Worm (Caenorhabditis elegans) whole organism, young adult: Measurements from ENCODE around the gene col-123.

Experiments used
- B0019.2 ChIP-seq: fragments of 200-800 bp; sonication (Bioruptor generic); conservative IDR thresholded peaks from 2 replicates; pipeline ENCODE4 v1.3.6; 2022; ENCODE audit warnings: missing genetic modification reagents, missing genetic modification characterization, missing compliant biosample characterization
- B0261.1 ChIP-seq: sonication (generic microtip); optimal IDR thresholded peaks from 2 replicates; lab custom pipeline; 2016; ENCODE audit warnings: mild to moderate bottlenecking, missing genetic modification characterization, moderate library complexity, missing compliant biosample characterization
- B0336.3 ChIP-seq: fragments of 200-800 bp; sonication (Bioruptor generic); IDR thresholded peaks from 2 replicates; pipeline ENCODE4 v1.3.6; 2022; ENCODE audit warnings: missing genetic modification characterization, missing compliant biosample characterization
- D2030.7 ChIP-seq: fragments of 200-800 bp; sonication (Bioruptor generic); IDR thresholded peaks from 2 replicates; pipeline ENCODE4 v1.3.6; 2022; ENCODE audit warnings: missing genetic modification reagents, missing genetic modification characterization, missing compliant biosample characterization
- F37B4.10 ChIP-seq: fragments of 200-800 bp; sonication (Bioruptor generic); IDR thresholded peaks from 2 replicates; pipeline ENCODE4 v1.3.6; 2022; ENCODE audit warnings: missing genetic modification characterization, missing compliant biosample characterization
- Y53F4B.3 ChIP-seq: fragments of 200-800 bp; sonication (Bioruptor generic); IDR thresholded peaks from 2 replicates; pipeline ENCODE4 v1.3.6; 2022; ENCODE audit warnings: missing genetic modification reagents, missing genetic modification characterization, missing compliant biosample characterization
- ZK185.1 ChIP-seq: sonication (generic microtip); optimal IDR thresholded peaks from 2 replicates; lab custom pipeline; 2016; ENCODE audit warnings: mild to moderate bottlenecking, missing genetic modification characterization, missing compliant biosample characterization; ENCODE audit not compliant: poor library complexity, severe bottlenecking
- aptf-2 ChIP-seq: fragments of 200-800 bp; sonication (Bioruptor generic); conservative IDR thresholded peaks from 2 replicates; pipeline ENCODE4 v1.3.6; 2022; ENCODE audit warnings: missing genetic modification reagents, missing genetic modification characterization, missing compliant biosample characterization
- aptf-3 ChIP-seq: fragments of 200-800 bp; sonication (Bioruptor generic); IDR thresholded peaks from 2 replicates; pipeline ENCODE4 v1.3.6; 2022; ENCODE audit warnings: missing genetic modification characterization, missing compliant biosample characterization
- attf-3 ChIP-seq: fragments of 200-800 bp; sonication (Bioruptor generic); conservative IDR thresholded peaks from 2 replicates; pipeline ENCODE4 v1.3.6; 2022; ENCODE audit warnings: missing genetic modification reagents, missing genetic modification characterization, missing compliant biosample characterization
- attf-5 ChIP-seq: fragments of 200-800 bp; sonication (Bioruptor generic); optimal IDR thresholded peaks from 2 replicates; lab custom pipeline; 2018; ENCODE audit warnings: mild to moderate bottlenecking, missing genetic modification characterization, missing compliant biosample characterization
- attf-6 ChIP-seq: fragments of 200-800 bp; sonication (Bioruptor generic); IDR thresholded peaks from 2 replicates; pipeline ENCODE4 v1.3.6; 2022; ENCODE audit warnings: missing genetic modification reagents, missing genetic modification characterization, missing compliant biosample characterization
- ccch-3 ChIP-seq: fragments of 200-800 bp; sonication (Bioruptor generic); optimal IDR thresholded peaks from 2 replicates; lab custom pipeline; 2018; ENCODE audit warnings: mild to moderate bottlenecking, missing genetic modification characterization, missing compliant biosample characterization
- ceh-27 ChIP-seq: fragments of 200-800 bp; sonication (Bioruptor generic); optimal IDR thresholded peaks from 2 replicates; lab custom pipeline; 2018; ENCODE audit warnings: mild to moderate bottlenecking, missing genetic modification characterization, moderate library complexity, missing compliant biosample characterization
- ceh-79 ChIP-seq: sonication (generic microtip); optimal IDR thresholded peaks from 2 replicates; lab custom pipeline; 2017; ENCODE audit warnings: mild to moderate bottlenecking, missing genetic modification characterization, missing compliant biosample characterization
- chd-7 ChIP-seq: sonication (generic microtip); optimal IDR thresholded peaks from 2 replicates; lab custom pipeline; 2016; ENCODE audit warnings: mild to moderate bottlenecking, missing genetic modification characterization, moderate library complexity, missing compliant biosample characterization
- die-1 ChIP-seq: sonication (generic microtip); optimal IDR thresholded peaks from 2 replicates; lab custom pipeline; 2016; ENCODE audit warnings: missing genotype, mild to moderate bottlenecking, missing genetic modification characterization, missing compliant biosample characterization
- dpl-1 ChIP-seq: fragments of 150-350 bp; optimal IDR thresholded peaks from 2 replicates; lab custom pipeline; 2014; ENCODE audit warnings: missing biosample characterization, missing genetic modification reagents, missing genetic modification characterization
- egl-18 ChIP-seq: fragments of 200-800 bp; sonication (Bioruptor generic); IDR thresholded peaks from 2 replicates; pipeline ENCODE4 v1.3.6; 2022; ENCODE audit warnings: missing genetic modification reagents, missing genetic modification characterization, missing compliant biosample characterization
- egrh-3 ChIP-seq: fragments of 200-800 bp; sonication (Bioruptor generic); IDR thresholded peaks from 2 replicates; pipeline ENCODE4 v1.3.6; 2022; ENCODE audit warnings: missing genetic modification reagents, missing genetic modification characterization, missing compliant biosample characterization
- ekl-4 ChIP-seq: fragments of 200-800 bp; sonication (Bioruptor generic); IDR thresholded peaks from 2 replicates; pipeline ENCODE4 v1.3.6; 2022; ENCODE audit warnings: missing genetic modification reagents, missing genetic modification characterization, missing compliant biosample characterization
- him-1 ChIP-seq: sonication (generic microtip); optimal IDR thresholded peaks from 2 replicates; lab custom pipeline; 2016; ENCODE audit warnings: missing genotype, missing genetic modification reagents, missing genetic modification characterization, missing compliant biosample characterization
- hlh-26 ChIP-seq: fragments of 200-800 bp; sonication (Bioruptor generic); conservative IDR thresholded peaks from 2 replicates; pipeline ENCODE4 v1.3.6; 2022; ENCODE audit warnings: missing genetic modification reagents, missing genetic modification characterization, missing compliant biosample characterization
- hmg-1.2 ChIP-seq: fragments of 200-800 bp; sonication (Bioruptor generic); IDR thresholded peaks from 2 replicates; pipeline ENCODE4 v1.3.6; 2022; ENCODE audit warnings: missing genetic modification reagents, missing genetic modification characterization, missing compliant biosample characterization
- hrde-1 ChIP-seq: sonication (generic microtip); optimal IDR thresholded peaks from 2 replicates; lab custom pipeline; 2016; ENCODE audit warnings: missing genetic modification characterization, mild to moderate bottlenecking, missing compliant biosample characterization, moderate library complexity, missing genotype, missing genetic modification reagents, borderline replicate concordance
- lag-1 ChIP-seq: fragments of 200-800 bp; sonication (Bioruptor generic); IDR thresholded peaks from 2 replicates; pipeline ENCODE4 v1.3.6; 2022; ENCODE audit warnings: missing genetic modification reagents, missing genetic modification characterization, missing compliant biosample characterization
- lin-35 ChIP-seq, 3 experiments: fragments of 150-350 bp in 2 of 3; sonication (generic microtip) in 1 of 3; optimal IDR thresholded peaks; 2 replicates each; lab custom pipeline; 2014 to 2018; ENCODE audit warnings: missing biosample characterization in 3 of 3, missing genetic modification characterization in 3 of 3, missing genetic modification reagents in 3 of 3
- lin-40 ChIP-seq: sonication (generic microtip); optimal IDR thresholded peaks from 2 replicates; lab custom pipeline; 2016; ENCODE audit warnings: missing genetic modification characterization, mild to moderate bottlenecking, missing compliant biosample characterization, missing genotype, missing genetic modification reagents
- lin-54 ChIP-seq: fragments of 200-800 bp; sonication (Bioruptor generic); optimal IDR thresholded peaks from 2 replicates; lab custom pipeline; 2018; ENCODE audit warnings: mild to moderate bottlenecking, missing genetic modification characterization, missing compliant biosample characterization
- madf-10 ChIP-seq: sonication (generic microtip); optimal IDR thresholded peaks from 2 replicates; lab custom pipeline; 2016; ENCODE audit warnings: mild to moderate bottlenecking, missing genetic modification characterization, missing compliant biosample characterization
- madf-6 ChIP-seq: fragments of 200-800 bp; sonication (Bioruptor generic); IDR thresholded peaks from 2 replicates; pipeline ENCODE4 v1.3.6; 2022; ENCODE audit warnings: missing genetic modification reagents, missing genetic modification characterization, missing compliant biosample characterization
- nfya-1 ChIP-seq: sonication (generic microtip); optimal IDR thresholded peaks from 2 replicates; lab custom pipeline; 2017; ENCODE audit warnings: antibody characterized with exemption, missing compliant biosample characterization, missing genetic modification characterization, borderline replicate concordance; ENCODE audit not compliant: insufficient read depth
- nfya-2 ChIP-seq: fragments of 200-800 bp; sonication (Bioruptor generic); IDR thresholded peaks from 2 replicates; pipeline ENCODE4 v1.3.6; 2022; ENCODE audit warnings: missing genetic modification reagents, missing genetic modification characterization, missing compliant biosample characterization
- nfyb-1 ChIP-seq: fragments of 200-800 bp; sonication (Bioruptor generic); IDR thresholded peaks from 2 replicates; pipeline ENCODE4 v1.3.6; 2022; ENCODE audit warnings: missing genetic modification reagents, missing genetic modification characterization, missing compliant biosample characterization
- nhr-80 ChIP-seq: sonication (generic microtip); optimal IDR thresholded peaks from 2 replicates; lab custom pipeline; 2016; ENCODE audit warnings: missing genetic modification characterization, missing compliant biosample characterization
- pbrm-1 ChIP-seq: fragments of 200-800 bp; sonication (Bioruptor generic); IDR thresholded peaks from 2 replicates; pipeline ENCODE4 v1.3.6; 2022; ENCODE audit warnings: missing genetic modification reagents, missing genetic modification characterization, missing compliant biosample characterization
- pha-4 ChIP-seq: fragments of 150-350 bp; sonication (generic microtip); optimal IDR thresholded peaks from 2 replicates; lab custom pipeline; 2014; ENCODE audit warnings: missing biosample characterization, missing genetic modification reagents, missing genetic modification characterization
- repo-1 ChIP-seq: sonication (generic microtip); optimal IDR thresholded peaks from 2 replicates; lab custom pipeline; 2017; ENCODE audit warnings: mild to moderate bottlenecking, missing genetic modification characterization, missing compliant biosample characterization
- rpc-1 ChIP-seq, 2 experiments: fragments of 150-350 bp in 1 of 2; sonication (generic microtip) in 1 of 2; optimal IDR thresholded peaks; 2 replicates each; lab custom pipeline; 2014 to 2018; ENCODE audit warnings: missing biosample characterization in 1 of 2, missing genetic modification characterization in 1 of 2, missing genetic modification reagents in 1 of 2, missing genotype in 1 of 2
- snpc-1.3 ChIP-seq: sonication (generic microtip); optimal IDR thresholded peaks from 2 replicates; lab custom pipeline; 2017; ENCODE audit warnings: missing genetic modification characterization, mild to moderate bottlenecking, missing compliant biosample characterization, antibody characterized with exemption, moderate library complexity, missing genotype, missing genetic modification reagents; ENCODE audit not compliant: insufficient read depth
- snpc-3.4 ChIP-seq: sonication (generic microtip); optimal IDR thresholded peaks from 2 replicates; lab custom pipeline; 2017; ENCODE audit warnings: missing genetic modification characterization, mild to moderate bottlenecking, missing compliant biosample characterization, antibody characterized with exemption, moderate library complexity, missing genotype, missing genetic modification reagents
- somi-1 ChIP-seq: fragments of 200-800 bp; sonication (Bioruptor generic); optimal IDR thresholded peaks from 2 replicates; lab custom pipeline; 2018; ENCODE audit warnings: mild to moderate bottlenecking, missing genetic modification characterization, missing compliant biosample characterization
- sptf-2 ChIP-seq: fragments of 200-800 bp; sonication (Bioruptor generic); optimal IDR thresholded peaks from 2 replicates; lab custom pipeline; 2018; ENCODE audit warnings: mild to moderate bottlenecking, missing genetic modification characterization, missing compliant biosample characterization
- tlf-1 ChIP-seq: fragments of 200-800 bp; sonication (Bioruptor generic); optimal IDR thresholded peaks from 2 replicates; lab custom pipeline; 2018; ENCODE audit warnings: mild to moderate bottlenecking, missing genetic modification characterization, missing compliant biosample characterization
- ztf-6 ChIP-seq: fragments of 200-800 bp; sonication (Bioruptor generic); IDR thresholded peaks from 2 replicates; pipeline ENCODE4 v1.3.6; 2022; ENCODE audit warnings: missing genetic modification reagents, missing genetic modification characterization, missing compliant biosample characterization

col-123 gene

ce11 chrIV:9802711-9803110 lies 19.0 kb upstream of the col-123 start, which contains the start of gene fat-3:
TSS of gene fat-3 (plus strand) at chrIV:9803023.
- TF ChIP-seq hrde-1 (tag; lab: Kevin White, UChicago): no peak
- TF ChIP-seq nfya-2: no peak
- TF ChIP-seq snpc-3.4: no peak
- no peak for TF ChIP-seq Y53F4B.3
- TF ChIP-seq pha-4: no peak
- no peak for TF ChIP-seq chd-7
- no peak for TF ChIP-seq ZK185.1 (tag; lab: Kevin White, UChicago)
- peak; percentile 75 for TF ChIP-seq nhr-80 (tag; lab: Kevin White, UChicago)
- TF ChIP-seq snpc-1.3 (tag; lab: Kevin White, UChicago): no peak
- no peak for TF ChIP-seq lag-1 (GFP tag; lab: Robert Waterston, UW)
- no peak for TF ChIP-seq ztf-6
- TF ChIP-seq attf-5: no peak
- TF ChIP-seq hmg-1.2 (GFP tag; lab: Robert Waterston, UW): peak; percentile 53; the same call in 1 of the 2 replicates
- no peak for TF ChIP-seq repo-1 (tag; lab: Kevin White, UChicago)
- no peak for TF ChIP-seq ekl-4 (GFP tag; lab: Robert Waterston, UW)

ce11 chrIV:9803544-9803943 lies 18.2 kb upstream of the col-123 start:
- TF ChIP-seq him-1 (no peak), sptf-2 (GFP tag; lab: Kevin White, UChicago) (no peak), egrh-3 (GFP tag; lab: Robert Waterston, UW) (no peak), B0261.1 (tag; lab: Kevin White, UChicago) (no peak), nfya-1 (tag; lab: Kevin White, UChicago) (no peak), hlh-26 (GFP tag; lab: Robert Waterston, UW) (no peak), rpc-1 (optimal IDR thresholded peaks at IDR 0.05; lab: Kevin White, UChicago) (no peak), rpc-1 (tag; optimal IDR thresholded peaks at IDR 0.05; lab: Kevin White, UChicago) (no peak), somi-1 (GFP tag; lab: Kevin White, UChicago) (no peak), lag-1 (GFP tag; lab: Robert Waterston, UW) (no peak), ZK185.1 (tag; lab: Kevin White, UChicago) (no peak), B0019.2 (GFP tag; lab: Robert Waterston, UW) (no peak), aptf-3 (GFP tag; lab: Robert Waterston, UW) (no peak), ccch-3 (no peak), aptf-2 (no peak), die-1 (tag; lab: Kevin White, UChicago) (no peak), B0336.3 (GFP tag; lab: Robert Waterston, UW) (peak; percentile 42; the same call in 1 of the 2 replicates), F37B4.10 (no peak), nhr-80 (tag; lab: Kevin White, UChicago) (peak; percentile 74), nfyb-1 (GFP tag; lab: Robert Waterston, UW) (no peak), chd-7 (no peak), pbrm-1 (no peak), lin-40 (tag; lab: Kevin White, UChicago) (peak; percentile 18), lin-35 (GFP tag; optimal IDR thresholded peaks at IDR 0.05; lab: Kevin White, UChicago) (no peak), attf-3 (GFP tag; lab: Robert Waterston, UW) (no peak), egl-18 (GFP tag; lab: Robert Waterston, UW) (no peak), madf-10 (tag; lab: Kevin White, UChicago) (peak; percentile 29), D2030.7 (GFP tag; lab: Robert Waterston, UW) (no peak), hrde-1 (tag; lab: Kevin White, UChicago) (no peak), lin-54 (GFP tag; lab: Kevin White, UChicago) (no peak), ceh-79 (tag; lab: Kevin White, UChicago) (no peak), madf-6 (GFP tag; lab: Robert Waterston, UW) (no peak), dpl-1 (GFP tag; lab: Kevin White, UChicago) (no peak), ceh-27 (GFP tag; lab: Kevin White, UChicago) (no peak), tlf-1 (GFP tag; lab: Kevin White, UChicago) (no peak), Y53F4B.3 (no peak), attf-6 (GFP tag; lab: Robert Waterston, UW) (no peak), attf-5 (peak; percentile 16)
